Fruit fly (Drosophila melanogaster): Measurements from ENCODE around the gene CG3473.

Gene CG3473

dm6 chr2L:14571673-14572461, 8.3 kb upstream of the CG3473 start:
- no peak for TF ChIP-seq NfI (GFP tag; optimal IDR thresholded peaks at IDR 0.05)
- TF ChIP-seq Dll (GFP tag; IDR thresholded peaks at IDR 0.05; ENCODE audit: partially characterized antibody), result 0 out of 4 replicates have a peak, but pooled peaks have one; percentile 10
- TF ChIP-seq ci (GFP tag; IDR thresholded peaks at IDR 0.05), result peak; percentile 18; the same call in 1 of the 3 replicates
- no peak for TF ChIP-seq CG17186 (GFP tag; optimal IDR thresholded peaks at IDR 0.05)
- no peak for TF ChIP-seq ab (GFP tag; optimal IDR thresholded peaks at IDR 0.05)
- TF ChIP-seq mld (GFP tag; IDR thresholded peaks at IDR 0.05; ENCODE audit: partially characterized antibody), result no peak
- TF ChIP-seq gcm (GFP tag; optimal IDR thresholded peaks at IDR 0.05), result no peak
- TF ChIP-seq Med (GFP tag), result peak; percentile 61
- TF ChIP-seq CG4820 (GFP tag; optimal IDR thresholded peaks at IDR 0.05), result no peak
- no peak for TF ChIP-seq lov (optimal IDR thresholded peaks at IDR 0.05)
- 0 out of 3 replicates have a peak, but pooled peaks have one; percentile 8 for TF ChIP-seq lov (GFP tag; IDR thresholded peaks at IDR 0.05)
- no peak for TF ChIP-seq Mad (GFP tag; optimal IDR thresholded peaks at IDR 0.05)
- peak; percentile 41 for TF ChIP-seq grau (tag; optimal IDR thresholded peaks at IDR 0.05)
- TF ChIP-seq CG14710 (tag; optimal IDR thresholded peaks at IDR 0.05), result no peak
- TF ChIP-seq gfzf (GFP tag; optimal IDR thresholded peaks at IDR 0.05), result no peak
- TF ChIP-seq CG4360 (GFP tag; IDR thresholded peaks at IDR 0.05), result peak; percentile 76
- no peak for TF ChIP-seq her (GFP tag; optimal IDR thresholded peaks at IDR 0.05)
- TF ChIP-seq MESR4 (GFP tag; optimal IDR thresholded peaks at IDR 0.05), result no peak
- peak; percentile 36 for TF ChIP-seq sens (GFP tag)
- peak; percentile 61 for TF ChIP-seq corto (GFP tag; optimal IDR thresholded peaks at IDR 0.05)
- no peak for TF ChIP-seq HmgD (GFP tag; optimal IDR thresholded peaks at IDR 0.05)
- no peak for TF ChIP-seq NC2α (GFP tag; optimal IDR thresholded peaks at IDR 0.05)
- TF ChIP-seq CG4282 (GFP tag; optimal IDR thresholded peaks at IDR 0.05), result no peak
- TF ChIP-seq CG2199 (GFP tag; IDR thresholded peaks at IDR 0.05), result 0 out of 3 replicates have a peak, but pooled peaks have one; percentile 33
- TF ChIP-seq oc (tag; optimal IDR thresholded peaks at IDR 0.05), result no peak
- peak; percentile 8 for TF ChIP-seq CG15479 (GFP tag; optimal IDR thresholded peaks at IDR 0.05)
- TF ChIP-seq shn (GFP tag; optimal IDR thresholded peaks at IDR 0.05), result no peak
- TF ChIP-seq CG30020 (tag; optimal IDR thresholded peaks at IDR 0.05), result no peak
- TF ChIP-seq CG10147 (GFP tag; optimal IDR thresholded peaks at IDR 0.05), result no peak
- peak; percentile 51 for TF ChIP-seq twi (tag; optimal IDR thresholded peaks at IDR 0.05)

- TF ChIP-seq Med (GFP tag) (peak; percentile 17), sqz (GFP tag; optimal IDR thresholded peaks at IDR 0.05) (no peak), CG15601 (tag; optimal IDR thresholded peaks at IDR 0.05) (no peak), scrt (GFP tag; optimal IDR thresholded peaks at IDR 0.05) (no peak), CG8281 (tag; optimal IDR thresholded peaks at IDR 0.05) (peak; percentile 92), lab (GFP tag; optimal IDR thresholded peaks at IDR 0.05) (peak; percentile 47), CG6813 (GFP tag; optimal IDR thresholded peaks at IDR 0.05) (no peak), CG3726 (GFP tag; IDR thresholded peaks at IDR 0.05) (no peak), fd102C (GFP tag; optimal IDR thresholded peaks at IDR 0.05) (no peak), NK7.1 (GFP tag; optimal IDR thresholded peaks at IDR 0.05) (no peak), nerfin-1 (tag; optimal IDR thresholded peaks at IDR 0.05) (peak; percentile 21), CG8944 (GFP tag; optimal IDR thresholded peaks at IDR 0.05) (no peak), Gsc (GFP tag; IDR thresholded peaks at IDR 0.05) (no peak), crol (GFP tag; IDR thresholded peaks at IDR 0.05) (peak; percentile 37), CG8359 (GFP tag; optimal IDR thresholded peaks at IDR 0.05; ENCODE audit: borderline replicate concordance) (no peak), nerfin-2 (GFP tag; IDR thresholded peaks at IDR 0.05; ENCODE audit: partially characterized antibody) (no peak), CG11398 (GFP tag; optimal IDR thresholded peaks at IDR 0.05) (no peak), ham (GFP tag; IDR thresholded peaks at IDR 0.05) (no peak), MESR4 (GFP tag; optimal IDR thresholded peaks at IDR 0.05) (no peak)
Measured at dm6 chr2L:14570843-14571242, 7.3 kb upstream of the CG3473 start.

Data from whole organism, embryonic.